Fruit fly (Drosophila melanogaster) whole organism, embryonic: Measurements from ENCODE around the gene mbm.

Source experiments
- CG12104 ChIP-seq: fragments of 200-800 bp; sonication (Bioruptor generic); optimal IDR thresholded peaks from 3 replicates; lab custom pipeline; 2016; ENCODE audit warnings: missing biosample characterization, missing genetic modification characterization
- CG15514 ChIP-seq: fragments of 200-800 bp; sonication (Bioruptor generic); optimal IDR thresholded peaks from 3 replicates; lab custom pipeline; 2017; ENCODE audit warnings: missing biosample characterization, missing genetic modification characterization, mild to moderate bottlenecking, moderate library complexity, missing genetic modification reagents
- CoRest ChIP-seq: fragments of 200-800 bp; sonication (Bioruptor generic); optimal IDR thresholded peaks from 3 replicates; lab custom pipeline; 2018; ENCODE audit warnings: missing biosample characterization, mild to moderate bottlenecking, missing genetic modification characterization, moderate library complexity
- Dfd ChIP-seq, 2 experiments: fragments of >200 bp; optimal IDR thresholded peaks; 2 replicates each; lab custom pipeline; 2017; ENCODE audit warnings: missing biosample characterization in 2 of 2, missing genetic modification characterization in 2 of 2
- emc ChIP-seq: fragments of 200-800 bp; sonication (Bioruptor generic); optimal IDR thresholded peaks from 2 replicates; lab custom pipeline; 2016; ENCODE audit warnings: missing biosample characterization, missing genetic modification characterization
- eve ChIP-seq, 2 experiments: fragments of >200 bp; optimal IDR thresholded peaks; 2 replicates each; lab custom pipeline; 2017; ENCODE audit warnings: missing biosample characterization in 2 of 2, missing genetic modification characterization in 2 of 2
- ewg ChIP-seq: fragments of 200-800 bp; sonication (Bioruptor generic); optimal IDR thresholded peaks from 3 replicates; lab custom pipeline; 2017; ENCODE audit warnings: mild to moderate bottlenecking, missing biosample characterization, missing genetic modification reagents, missing genetic modification characterization
- sob ChIP-seq: fragments of 200-800 bp; sonication (Bioruptor generic); IDR thresholded peaks from 2 replicates; pipeline ENCODE4 v1.3.6; 2022; ENCODE audit warnings: missing biosample characterization, missing genetic modification characterization
- trh ChIP-seq: fragments of 200-800 bp; sonication (Bioruptor generic); optimal IDR thresholded peaks from 2 replicates; lab custom pipeline; 2016; ENCODE audit warnings: missing biosample characterization, missing genetic modification characterization
- ttk ChIP-seq: fragments of 200-800 bp; sonication (Bioruptor generic); IDR thresholded peaks from 2 replicates; pipeline ENCODE4 v2.1.2; 2022; ENCODE audit warnings: missing biosample characterization, missing genetic modification characterization
- vfl ChIP-seq: fragments of 200-800 bp; sonication (Bioruptor generic); optimal IDR thresholded peaks from 2 replicates; lab custom pipeline; 2016; ENCODE audit warnings: missing biosample characterization, missing genetic modification characterization
- zf30C ChIP-seq: fragments of 200-800 bp; sonication (Bioruptor generic); optimal IDR thresholded peaks from 3 replicates; lab custom pipeline; 2018; ENCODE audit warnings: missing biosample characterization, mild to moderate bottlenecking, missing genetic modification characterization

dm6 chr2L:307129-307528, 33.6 kb upstream of the mbm start:
- TF ChIP-seq eve (GFP tag; optimal IDR thresholded peaks at IDR 0.05; lab: Kevin White, UChicago) (no peak), CG12104 (GFP tag; lab: Kevin White, UChicago) (no peak), emc (no peak), CoRest (tag; lab: Kevin White, UChicago) (no peak), trh (GFP tag; lab: Kevin White, UChicago) (no peak), CG15514 (GFP tag; lab: Kevin White, UChicago) (no peak), zf30C (GFP tag; lab: Kevin White, UChicago) (no peak), Dfd (GFP tag; optimal IDR thresholded peaks at IDR 0.05; lab: Kevin White, UChicago) (no peak), sob (GFP tag; lab: Robert Waterston, UW) (0 out of 2 replicates have a peak, but pooled peaks have one; percentile 18), ttk (GFP tag; lab: Robert Waterston, UW) (no peak), ewg (GFP tag; lab: Kevin White, UChicago) (no peak), vfl (GFP tag; lab: Kevin White, UChicago) (no peak)
